Worm (Caenorhabditis elegans) whole organism, midembryonic: ENCODE results near the gene Y73B6BL.14.

ENCODE experiments used
- cog-1 ChIP-seq: sonication (generic microtip); optimal IDR thresholded peaks from 2 replicates; lab custom pipeline; 2016; ENCODE audit warnings: missing genetic modification characterization, missing compliant biosample characterization
- flt-1 ChIP-seq: fragments of 200-800 bp; sonication (Bioruptor generic); IDR thresholded peaks from 2 replicates; pipeline ENCODE4 v1.3.6; 2022; ENCODE audit warnings: missing genetic modification characterization, missing compliant biosample characterization
- klf-2 ChIP-seq: fragments of 200-800 bp; sonication (Bioruptor generic); conservative IDR thresholded peaks from 2 replicates; pipeline ENCODE4 v1.3.6; 2022; ENCODE audit warnings: missing genetic modification reagents, missing genetic modification characterization, missing compliant biosample characterization
- ref-1 ChIP-seq: fragments of 200-800 bp; sonication (Bioruptor generic); conservative IDR thresholded peaks from 2 replicates; pipeline ENCODE4 v1.3.6; 2022; ENCODE audit warnings: missing genetic modification reagents, missing genetic modification characterization, missing compliant biosample characterization
- tab-1 ChIP-seq: fragments of 200-800 bp; sonication (Bioruptor generic); IDR thresholded peaks from 2 replicates; pipeline ENCODE4 v1.3.6; 2022; ENCODE audit warnings: missing genetic modification characterization, missing compliant biosample characterization
- ztf-29 ChIP-seq: fragments of 200-800 bp; sonication (Bioruptor generic); IDR thresholded peaks from 2 replicates; pipeline ENCODE4 v1.3.6; 2022; ENCODE audit warnings: missing genetic modification reagents, missing genetic modification characterization, missing compliant biosample characterization

DNA sequence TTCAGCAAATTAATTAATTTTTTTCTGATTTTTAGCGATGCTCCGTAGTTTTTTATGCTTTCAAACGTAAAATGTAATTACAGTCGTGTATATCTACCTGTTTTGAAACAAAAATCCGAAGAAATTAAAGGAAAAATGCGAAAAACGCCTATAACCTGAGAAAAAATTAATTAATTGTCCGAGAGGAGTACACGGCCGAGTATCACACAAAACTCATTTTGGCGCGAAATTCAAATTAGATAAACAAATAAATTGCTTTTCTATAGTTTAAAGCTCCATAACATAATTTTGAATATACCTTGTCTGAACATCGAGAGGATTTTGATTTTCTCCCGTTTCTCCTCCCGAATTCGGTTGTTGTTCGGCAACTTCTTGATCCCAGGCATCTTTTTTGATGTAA, 26.7 kb upstream of the Y73B6BL.14 start:
- no peak for TF ChIP-seq cog-1 (tag; lab: Kevin White, UChicago)
- no peak for TF ChIP-seq flt-1 (GFP tag; lab: Robert Waterston, UW)
- no peak for TF ChIP-seq ztf-29 (GFP tag; lab: Robert Waterston, UW)
- TF ChIP-seq ref-1 (GFP tag; lab: Robert Waterston, UW), result no peak
- TF ChIP-seq tab-1, result no peak
- TF ChIP-seq klf-2 (GFP tag; lab: Robert Waterston, UW), result no peak
